Fruit fly (Drosophila melanogaster): ENCODE measurements around the gene Trp1.

Trp1 gene

dm6 chr2L:10009293-10009695 lies at the start of gene Trp1 (continued):
- TF ChIP-seq Oaz (GFP tag; IDR thresholded peaks at IDR 0.05): no peak
- TF ChIP-seq crc (GFP tag; optimal IDR thresholded peaks at IDR 0.05): no peak
- TF ChIP-seq CG17829 (tag; optimal IDR thresholded peaks at IDR 0.05): peak; percentile 25
- no peak for TF ChIP-seq Lim3 (GFP tag; IDR thresholded peaks at IDR 0.05)
- no peak for TF ChIP-seq CG2678 (tag; optimal IDR thresholded peaks at IDR 0.05)
- TF ChIP-seq CG34224 (GFP tag; IDR thresholded peaks at IDR 0.05; ENCODE audit: partially characterized antibody): peak; percentile 90
- TF ChIP-seq CG6813 (GFP tag; optimal IDR thresholded peaks at IDR 0.05): no peak
- TF ChIP-seq lbe (GFP tag; optimal IDR thresholded peaks at IDR 0.05): peak; percentile 10
- no peak for TF ChIP-seq dm (GFP tag; optimal IDR thresholded peaks at IDR 0.05)
- TF ChIP-seq Med (GFP tag): peak; percentile 76
- no peak for TF ChIP-seq CG12071 (GFP tag; optimal IDR thresholded peaks at IDR 0.05)
- no peak for TF ChIP-seq CG9609 (GFP tag; optimal IDR thresholded peaks at IDR 0.05)
- TF ChIP-seq HLH3B (GFP tag; IDR thresholded peaks at IDR 0.05): no peak
- TF ChIP-seq CG3163 (GFP tag; optimal IDR thresholded peaks at IDR 0.05): no peak
- no peak for TF ChIP-seq sisA (GFP tag; IDR thresholded peaks at IDR 0.05)
- TF ChIP-seq run (tag; optimal IDR thresholded peaks at IDR 0.05): no peak
- no peak for TF ChIP-seq MTF-1 (GFP tag; optimal IDR thresholded peaks at IDR 0.05; ENCODE audit: borderline replicate concordance)
- TF ChIP-seq vfl (GFP tag; optimal IDR thresholded peaks at IDR 0.05): no peak
- TF ChIP-seq CG11723 (GFP tag; optimal IDR thresholded peaks at IDR 0.05): no peak
- no peak for TF ChIP-seq CG32772 (GFP tag; IDR thresholded peaks at IDR 0.05)
- TF ChIP-seq Ets97D (GFP tag; optimal IDR thresholded peaks at IDR 0.05): peak; percentile 39
- TF ChIP-seq CG10267 (tag; optimal IDR thresholded peaks at IDR 0.05): peak; percentile 41
- TF ChIP-seq CG18599 (GFP tag; optimal IDR thresholded peaks at IDR 0.05): no peak
- no peak for TF ChIP-seq stc (GFP tag; IDR thresholded peaks at IDR 0.05)
- no peak for TF ChIP-seq jing (GFP tag; optimal IDR thresholded peaks at IDR 0.05)
- TF ChIP-seq sens (GFP tag): peak; percentile 76
- no peak for TF ChIP-seq CG7271 (tag; optimal IDR thresholded peaks at IDR 0.05)
- no peak for TF ChIP-seq Rx (GFP tag; IDR thresholded peaks at IDR 0.05)
- TF ChIP-seq sr (GFP tag; IDR thresholded peaks at IDR 0.05): no peak
- no peak for TF ChIP-seq luna (GFP tag; optimal IDR thresholded peaks at IDR 0.05)
- no peak for TF ChIP-seq CTCF (GFP tag; optimal IDR thresholded peaks at IDR 0.05)
- no peak for TF ChIP-seq zen (tag; optimal IDR thresholded peaks at IDR 0.05)
- TF ChIP-seq Doc2 (GFP tag; IDR thresholded peaks at IDR 0.05): no peak
- no peak for TF ChIP-seq CG12769 (tag; optimal IDR thresholded peaks at IDR 0.05)
- no peak for TF ChIP-seq CG11398 (GFP tag; optimal IDR thresholded peaks at IDR 0.05)
- TF ChIP-seq sqz (GFP tag; optimal IDR thresholded peaks at IDR 0.05): no peak
- peak; percentile 90; the same call in 2 of the 3 replicates for TF ChIP-seq zen2 (GFP tag; IDR thresholded peaks at IDR 0.05; ENCODE audit: partially characterized antibody)
- TF ChIP-seq pum (GFP tag; optimal IDR thresholded peaks at IDR 0.05): no peak
- no peak for TF ChIP-seq p53 (GFP tag; optimal IDR thresholded peaks at IDR 0.05)
- no peak for TF ChIP-seq pita (GFP tag; optimal IDR thresholded peaks at IDR 0.05)
- TF ChIP-seq repo (GFP tag; optimal IDR thresholded peaks at IDR 0.05): no peak
- TF ChIP-seq Dip3 (GFP tag; optimal IDR thresholded peaks at IDR 0.05): no peak
- peak; percentile 63 for TF ChIP-seq CG30020 (tag; optimal IDR thresholded peaks at IDR 0.05)
- peak; percentile 69 for TF ChIP-seq row (GFP tag; IDR thresholded peaks at IDR 0.05)

DNA sequence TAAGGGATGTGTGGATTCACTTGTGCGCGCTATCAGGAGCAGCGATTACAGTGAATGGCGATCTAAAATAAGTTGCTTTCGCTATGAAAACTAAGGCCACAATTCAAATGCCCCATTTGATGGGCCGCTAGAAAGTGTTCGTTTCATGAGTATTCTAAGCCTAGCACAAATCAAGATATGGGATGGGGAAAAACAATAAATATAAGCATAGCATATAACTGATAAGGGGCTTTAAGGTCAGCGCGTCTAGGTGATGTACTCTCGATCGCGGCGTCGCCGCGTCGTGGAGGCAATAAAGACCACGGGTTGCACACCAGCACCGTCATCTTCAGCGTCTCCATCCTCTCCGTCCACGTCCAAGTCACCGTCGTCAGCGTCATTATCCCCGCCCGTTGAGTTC lies 48.4 kb upstream of the Trp1 start:
- TF ChIP-seq CG34376 (GFP tag; optimal IDR thresholded peaks at IDR 0.05): peak; percentile 19
- peak; percentile 6 for TF ChIP-seq sug (tag; optimal IDR thresholded peaks at IDR 0.05)
- no peak for TF ChIP-seq Mes4 (GFP tag; optimal IDR thresholded peaks at IDR 0.05)
